Fruit fly (Drosophila melanogaster): ENCODE measurements around the gene CG2209.

The CG2209 gene

dm6 chrX:13021898-13022297 is at the start of gene CG2209:
TSS of gene CG2209 (plus strand) at chrX:13022198.
- no peak for TF ChIP-seq CTCF (optimal IDR thresholded peaks at IDR 0.05)
- no peak for TF ChIP-seq CG8478 (optimal IDR thresholded peaks at IDR 0.05)

- TF ChIP-seq CG8478 (optimal IDR thresholded peaks at IDR 0.05) (no peak), CTCF (optimal IDR thresholded peaks at IDR 0.05) (no peak)
Measured at dm6 chrX:12976131-12976530, 45.9 kb upstream of the CG2209 start, which contains the start of gene CG12716. TSS of gene CG12716 (minus strand) at chrX:12976231.

dm6 chrX:12984224-12984623 is 37.8 kb upstream of the CG2209 start, which contains the start of gene CG32643:
TSS of gene CG32643 (plus strand) at chrX:12984524.
- no peak for TF ChIP-seq CTCF (optimal IDR thresholded peaks at IDR 0.05)
- TF ChIP-seq CG8478 (optimal IDR thresholded peaks at IDR 0.05) = no peak

- TF ChIP-seq CTCF (optimal IDR thresholded peaks at IDR 0.05) (no peak), CG8478 (optimal IDR thresholded peaks at IDR 0.05) (no peak)
Measured at dm6 chrX:12986948-12987450, 35.0 kb upstream of the CG2209 start.

dm6 chrX:12988025-12988801 is 33.8 kb upstream of the CG2209 start, which contains the start of gene rsh:
TSS of gene rsh (plus strand) at chrX:12988615.
- TF ChIP-seq CTCF (optimal IDR thresholded peaks at IDR 0.05) (no peak), CG8478 (optimal IDR thresholded peaks at IDR 0.05) (no peak)

dm6 chrX:13004779-13005178 is 17.2 kb upstream of the CG2209 start, which contains the start of gene CG15719:
TSS of gene CG15719 (minus strand) at chrX:13004879.
- TF ChIP-seq CG8478 (optimal IDR thresholded peaks at IDR 0.05) (no peak), CTCF (optimal IDR thresholded peaks at IDR 0.05) (no peak)

- TF ChIP-seq CG8478 (optimal IDR thresholded peaks at IDR 0.05) = no peak
- TF ChIP-seq CTCF (optimal IDR thresholded peaks at IDR 0.05) = no peak
Measured at dm6 chrX:13012289-13012688, 9.7 kb upstream of the CG2209 start.

dm6 chrX:13023777-13024176 is 1.8 kb downstream of the CG2209 start:
- TF ChIP-seq CTCF (optimal IDR thresholded peaks at IDR 0.05) = no peak
- no peak for TF ChIP-seq CG8478 (optimal IDR thresholded peaks at IDR 0.05)

- TF ChIP-seq CTCF (optimal IDR thresholded peaks at IDR 0.05) (no peak), CG8478 (optimal IDR thresholded peaks at IDR 0.05) (no peak)
Measured at dm6 chrX:13055228-13055627, 33.2 kb downstream of the CG2209 start, which contains the start of gene CG12715. TSS of gene CG12715 (minus strand) at chrX:13055328.

All from S2 (cell line).